Worm (Caenorhabditis elegans): ENCODE results near the gene R02D5.10.

The R02D5.10 gene

ce11 chrV:14457070-14457469 lies 25.0 kb upstream of the R02D5.10 start, which contains the start of gene coh-3 (continued):
- TF ChIP-seq attf-3 (GFP tag; conservative IDR thresholded peaks at IDR 0.05) (no peak), fkh-3 (tag; optimal IDR thresholded peaks at IDR 0.05) (no peak), egrh-3 (GFP tag; IDR thresholded peaks at IDR 0.05) (no peak), bed-2 (GFP tag; IDR thresholded peaks at IDR 0.05) (no peak), repo-1 (tag; optimal IDR thresholded peaks at IDR 0.05) (no peak), T26A5.8 (tag; optimal IDR thresholded peaks at IDR 0.05) (no peak)

ce11 chrV:14460122-14460521 lies 22.0 kb upstream of the R02D5.10 start:
- TF ChIP-seq T26A5.8 (tag; optimal IDR thresholded peaks at IDR 0.05) (no peak), nfya-1 (tag; optimal IDR thresholded peaks at IDR 0.05; ENCODE audit: borderline replicate concordance, insufficient read depth) (no peak), ztf-6 (GFP tag; IDR thresholded peaks at IDR 0.05) (no peak), madf-6 (GFP tag; IDR thresholded peaks at IDR 0.05) (0 out of 2 replicates have a peak, but pooled peaks have one; percentile 28), mcd-1 (GFP tag; IDR thresholded peaks at IDR 0.05) (no peak), B0261.1 (tag; optimal IDR thresholded peaks at IDR 0.05) (no peak), aptf-3 (GFP tag; IDR thresholded peaks at IDR 0.05) (no peak), him-1 (tag; optimal IDR thresholded peaks at IDR 0.05) (peak; percentile 17), hrde-1 (tag; optimal IDR thresholded peaks at IDR 0.05; ENCODE audit: borderline replicate concordance) (peak; percentile 66), K11D2.4 (GFP tag; IDR thresholded peaks at IDR 0.05) (no peak), bed-2 (GFP tag; IDR thresholded peaks at IDR 0.05) (no peak), snpc-4 (GFP tag; optimal IDR thresholded peaks at IDR 0.05) (no peak), snpc-4 (tag; optimal IDR thresholded peaks at IDR 0.05) (peak in 1 of 4 experiments; percentile 13), sdz-38 (tag; optimal IDR thresholded peaks at IDR 0.05) (no peak), attf-6 (GFP tag; IDR thresholded peaks at IDR 0.05) (no peak), lin-54 (GFP tag; optimal IDR thresholded peaks at IDR 0.05) (peak; percentile 9), xnd-1 (tag; optimal IDR thresholded peaks at IDR 0.05) (peak; percentile 5), F33H1.4 (GFP tag; IDR thresholded peaks at IDR 0.05) (0 out of 2 replicates have a peak, but pooled peaks have one; percentile 11)

ce11 chrV:14460615-14461102 lies 21.4 kb upstream of the R02D5.10 start, which contains the start of gene F08H9.2:
Gene F08H9.2 (plus strand): TSS chrV:14460665.
- TF ChIP-seq ceh-79 (tag; optimal IDR thresholded peaks at IDR 0.05) (no peak), zfh-2 (GFP tag; conservative IDR thresholded peaks at IDR 0.05) (peak; percentile 76), nfyb-1 (GFP tag; IDR thresholded peaks at IDR 0.05) (0 out of 2 replicates have a peak, but pooled peaks have one; percentile 15)

DNA sequence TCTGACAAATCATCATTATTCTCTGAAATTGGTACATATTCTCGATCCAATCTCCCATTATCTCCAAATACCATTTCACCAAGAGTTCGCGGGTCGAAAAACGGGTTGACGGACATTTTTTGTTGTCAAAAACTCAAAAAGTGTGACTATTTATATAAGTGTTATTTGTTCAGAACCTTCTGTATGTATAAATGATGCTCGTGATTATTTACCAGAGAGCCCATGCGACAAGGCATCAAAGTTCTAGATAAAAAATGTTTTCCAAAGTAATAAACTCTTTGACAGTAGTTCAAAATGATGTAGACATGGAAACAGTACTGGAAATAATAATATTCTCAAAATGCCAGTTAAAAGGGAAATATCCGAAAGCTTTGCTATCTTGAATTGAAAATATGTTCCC lies 19.4 kb upstream of the R02D5.10 start:
- TF ChIP-seq F57A8.1 (GFP tag; optimal IDR thresholded peaks at IDR 0.05) (no peak), lin-40 (tag; optimal IDR thresholded peaks at IDR 0.05) (no peak), dpff-1 (tag; optimal IDR thresholded peaks at IDR 0.05) (no peak), ccch-3 (GFP tag; optimal IDR thresholded peaks at IDR 0.05) (no peak), him-1 (tag; optimal IDR thresholded peaks at IDR 0.05) (no peak), rpc-1 (optimal IDR thresholded peaks at IDR 0.05) (no peak), rpc-1 (tag; optimal IDR thresholded peaks at IDR 0.05) (no peak), lir-1 (GFP tag; conservative IDR thresholded peaks at IDR 0.05) (no peak), ztf-28 (GFP tag; IDR thresholded peaks at IDR 0.05) (no peak), lsl-1 (GFP tag; optimal IDR thresholded peaks at IDR 0.05) (no peak), dox-1 (GFP tag; IDR thresholded peaks at IDR 0.05) (no peak), hlh-12 (tag; optimal IDR thresholded peaks at IDR 0.05) (no peak), sdz-38 (tag; optimal IDR thresholded peaks at IDR 0.05) (no peak), efl-1 (GFP tag; optimal IDR thresholded peaks at IDR 0.05) (no peak), F23B12.7 (tag; optimal IDR thresholded peaks at IDR 0.05; ENCODE audit: insufficient read depth) (no peak), aptf-3 (GFP tag; IDR thresholded peaks at IDR 0.05) (no peak), aptf-2 (GFP tag; conservative IDR thresholded peaks at IDR 0.05) (no peak), K11D2.4 (GFP tag; IDR thresholded peaks at IDR 0.05) (no peak), lin-54 (GFP tag; optimal IDR thresholded peaks at IDR 0.05) (no peak), snpc-1.1 (tag; optimal IDR thresholded peaks at IDR 0.05; ENCODE audit: insufficient read depth) (no peak)

Data from whole organism, young adult.